ENCODE assay signal across 1 fruit fly cellular context in the genomic region with DNA sequence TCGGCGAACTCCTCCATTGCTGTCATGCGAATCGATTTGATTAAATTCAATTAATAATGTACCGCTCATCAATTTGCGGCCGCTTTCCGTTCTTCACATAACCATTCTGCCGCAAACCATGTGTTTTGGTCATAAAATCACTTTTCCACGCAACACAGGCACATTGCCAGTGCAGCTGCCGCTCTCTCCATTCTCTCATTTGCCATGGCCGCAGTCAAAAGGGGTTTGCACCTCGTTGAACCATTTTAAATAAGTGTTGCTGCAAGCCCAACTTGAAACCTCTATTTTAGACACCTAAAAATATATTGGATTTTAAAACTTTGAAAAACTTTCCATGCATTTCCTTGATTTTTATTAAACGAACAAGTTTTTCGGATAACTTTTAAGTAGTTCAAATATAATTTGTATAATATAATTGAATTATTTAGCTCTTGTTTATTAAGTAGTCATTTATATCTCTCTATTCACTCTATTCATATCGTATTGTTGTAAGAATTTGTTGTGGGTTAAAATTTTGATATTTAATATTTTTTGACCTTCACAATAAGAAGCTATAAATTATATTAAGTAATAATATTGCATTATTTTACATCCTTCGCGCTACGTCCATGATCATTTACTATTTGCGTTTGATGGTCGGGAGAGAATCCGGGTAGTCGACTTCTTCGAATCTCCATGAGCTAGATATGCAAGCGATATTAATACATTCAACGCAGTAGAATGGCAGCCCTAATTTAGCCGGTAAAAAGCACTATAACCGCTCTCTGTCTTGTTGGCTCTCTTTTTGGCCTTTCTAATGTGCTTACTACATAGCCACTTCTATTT.
TF ChIP-seq lines count a peak whose summit lies in the region.

TSS of gene CG5535 (minus strand) at position 140 of the 825 bp plus-strand sequence.

TF ChIP-seq in whole organism, embryonic, 481 proteins besides CTCF, POLR2A, EP300 and RAD21 (continued from another document and continues in another):
- TF ChIP-seq CG31224 (GFP tag; IDR thresholded peaks at IDR 0.05; lab: Robert Waterston, UW) = peak; percentile 48; the same call in 1 of the 2 replicates
- TF ChIP-seq CG10147 (GFP tag; optimal IDR thresholded peaks at IDR 0.05; lab: Kevin White, UChicago) = peak; percentile 86
- no peak for TF ChIP-seq CG7928 (GFP tag; optimal IDR thresholded peaks at IDR 0.05; lab: Kevin White, UChicago)
- peak; percentile 77 for TF ChIP-seq sob (GFP tag; IDR thresholded peaks at IDR 0.05; lab: Robert Waterston, UW)
- TF ChIP-seq CG6813 (GFP tag; optimal IDR thresholded peaks at IDR 0.05; lab: Kevin White, UChicago) = peak; percentile 71
- TF ChIP-seq tll (GFP tag; optimal IDR thresholded peaks at IDR 0.05; lab: Kevin White, UChicago) = peak in 1 of 2 experiments; percentile 6
- TF ChIP-seq Hr39 (optimal IDR thresholded peaks at IDR 0.05; lab: Kevin White, UChicago) = no peak
- no peak for TF ChIP-seq unc-4 (GFP tag; IDR thresholded peaks at IDR 0.05; lab: Robert Waterston, UW; ENCODE audit: partially characterized antibody)
- peak; percentile 61 for TF ChIP-seq YL-1 (GFP tag; optimal IDR thresholded peaks at IDR 0.05; lab: Kevin White, UChicago)
- peak; percentile 43 for TF ChIP-seq scrt (GFP tag; optimal IDR thresholded peaks at IDR 0.05; lab: Kevin White, UChicago)
- peak; percentile 84 for TF ChIP-seq Nf-YC (tag; optimal IDR thresholded peaks at IDR 0.05; lab: Kevin White, UChicago)
- peak; percentile 69 for TF ChIP-seq Asciz (GFP tag; optimal IDR thresholded peaks at IDR 0.05; lab: Kevin White, UChicago)
- TF ChIP-seq chif (GFP tag; optimal IDR thresholded peaks at IDR 0.05; lab: Kevin White, UChicago) = peak in 1 of 2 experiments; percentile 41
- no peak; the same call in 1 of the 3 replicates for TF ChIP-seq Dbx (GFP tag; IDR thresholded peaks at IDR 0.05; lab: Robert Waterston, UW)
- TF ChIP-seq amos (GFP tag; IDR thresholded peaks at IDR 0.05; lab: Robert Waterston, UW; ENCODE audit: partially characterized antibody) = no peak
- no peak for TF ChIP-seq br (optimal IDR thresholded peaks at IDR 0.05; lab: Kevin White, UChicago)
- peak; percentile 8 for TF ChIP-seq CG17802 (tag; optimal IDR thresholded peaks at IDR 0.05; lab: Kevin White, UChicago)
- peak; percentile 80 for TF ChIP-seq CG17385 (GFP tag; optimal IDR thresholded peaks at IDR 0.05; lab: Kevin White, UChicago)
- no peak for TF ChIP-seq HLH4C (GFP tag; IDR thresholded peaks at IDR 0.05; lab: Robert Waterston, UW; ENCODE audit: partially characterized antibody)
- TF ChIP-seq tx (GFP tag; optimal IDR thresholded peaks at IDR 0.05; lab: Kevin White, UChicago) = no peak
- TF ChIP-seq fd102C (GFP tag; optimal IDR thresholded peaks at IDR 0.05; lab: Kevin White, UChicago) = peak; percentile 24
- TF ChIP-seq ERR (GFP tag; optimal IDR thresholded peaks at IDR 0.05; lab: Kevin White, UChicago) = peak; percentile 47
- TF ChIP-seq pan (optimal IDR thresholded peaks at IDR 0.05; lab: Kevin White, UChicago) = no peak
- peak in 1 of 2 experiments; percentile 61 for TF ChIP-seq pan (GFP tag; optimal IDR thresholded peaks at IDR 0.05 in 1 of 2, IDR thresholded peaks at IDR 0.05 in 1 of 2)
- TF ChIP-seq fd64A (GFP tag; optimal IDR thresholded peaks at IDR 0.05; lab: Kevin White, UChicago) = no peak
- TF ChIP-seq CG11723 (GFP tag; optimal IDR thresholded peaks at IDR 0.05; lab: Kevin White, UChicago) = peak; percentile 78
- peak in 1 of 2 experiments; percentile 82 for TF ChIP-seq Hr51 (GFP tag; optimal IDR thresholded peaks at IDR 0.05; lab: Kevin White, UChicago)
- TF ChIP-seq Pdp1 (GFP tag; optimal IDR thresholded peaks at IDR 0.05; lab: Kevin White, UChicago) = peak; percentile 45 to 80
- TF ChIP-seq Ets65A (GFP tag; lab: Kevin White, UChicago) = peak; percentile 86
- TF ChIP-seq lmd (GFP tag; IDR thresholded peaks at IDR 0.05; lab: Robert Waterston, UW) = peak; percentile 67
- no peak for TF ChIP-seq Bdp1 (GFP tag; optimal IDR thresholded peaks at IDR 0.05; lab: Kevin White, UChicago)
- TF ChIP-seq rib (GFP tag; IDR thresholded peaks at IDR 0.05; lab: Robert Waterston, UW) = peak; percentile 38
- peak; percentile 24 for TF ChIP-seq CG1647 (GFP tag; optimal IDR thresholded peaks at IDR 0.05; lab: Kevin White, UChicago)
- TF ChIP-seq CG11093 (GFP tag; IDR thresholded peaks at IDR 0.05; lab: Robert Waterston, UW) = peak; percentile 67
- TF ChIP-seq dmrt99B (tag; optimal IDR thresholded peaks at IDR 0.05; lab: Kevin White, UChicago) = peak; percentile 85
- TF ChIP-seq toy (GFP tag; IDR thresholded peaks at IDR 0.05; lab: Robert Waterston, UW) = no peak; the same call in 1 of the 2 replicates
- TF ChIP-seq nau (GFP tag; optimal IDR thresholded peaks at IDR 0.05; lab: Kevin White, UChicago) = no peak
- peak; percentile 76 for TF ChIP-seq Six4 (GFP tag; optimal IDR thresholded peaks at IDR 0.05; lab: Kevin White, UChicago)
- TF ChIP-seq bab2 (GFP tag; optimal IDR thresholded peaks at IDR 0.05; lab: Kevin White, UChicago) = peak; percentile 41
- TF ChIP-seq CG6683 (GFP tag; optimal IDR thresholded peaks at IDR 0.05; lab: Kevin White, UChicago) = peak; percentile 33
- no peak for TF ChIP-seq CG4360 (GFP tag; IDR thresholded peaks at IDR 0.05; lab: Robert Waterston, UW)
- TF ChIP-seq CG3995 (GFP tag; optimal IDR thresholded peaks at IDR 0.05; lab: Kevin White, UChicago) = no peak
- peak; percentile 36 for TF ChIP-seq psq (GFP tag; optimal IDR thresholded peaks at IDR 0.05; lab: Kevin White, UChicago)
- TF ChIP-seq CG7357 (GFP tag; IDR thresholded peaks at IDR 0.05; lab: Robert Waterston, UW) = peak; percentile 53; the same call in 2 of the 3 replicates
- no peak for TF ChIP-seq bowl (GFP tag; IDR thresholded peaks at IDR 0.05; lab: Robert Waterston, UW)
- no peak for TF ChIP-seq CG7271 (tag; optimal IDR thresholded peaks at IDR 0.05; lab: Kevin White, UChicago)
- TF ChIP-seq Neu2 (GFP tag; optimal IDR thresholded peaks at IDR 0.05; lab: Kevin White, UChicago; ENCODE audit: borderline replicate concordance) = no peak
- no peak for TF ChIP-seq tna (GFP tag; IDR thresholded peaks at IDR 0.05; lab: Robert Waterston, UW; ENCODE audit: partially characterized antibody)
- TF ChIP-seq gcm (GFP tag; optimal IDR thresholded peaks at IDR 0.05; lab: Kevin White, UChicago) = peak; percentile 68
- TF ChIP-seq unpg (GFP tag; optimal IDR thresholded peaks at IDR 0.05; lab: Kevin White, UChicago) = peak; percentile 76
- peak; percentile 61 for TF ChIP-seq CG18011 (GFP tag; optimal IDR thresholded peaks at IDR 0.05; lab: Kevin White, UChicago)
- peak; percentile 43 for TF ChIP-seq CG31365 (tag; optimal IDR thresholded peaks at IDR 0.05; lab: Kevin White, UChicago)
- TF ChIP-seq cad (GFP tag; optimal IDR thresholded peaks at IDR 0.05; lab: Kevin White, UChicago) = no peak
- TF ChIP-seq CG9609 (GFP tag; optimal IDR thresholded peaks at IDR 0.05; lab: Kevin White, UChicago) = peak; percentile 25
- peak; percentile 74 for TF ChIP-seq CG5953 (GFP tag; IDR thresholded peaks at IDR 0.05; lab: Robert Waterston, UW)
- peak; percentile 79 for TF ChIP-seq CG33557 (GFP tag; optimal IDR thresholded peaks at IDR 0.05; lab: Kevin White, UChicago)
- TF ChIP-seq kah (GFP tag; optimal IDR thresholded peaks at IDR 0.05; lab: Kevin White, UChicago) = no peak
- TF ChIP-seq repo (GFP tag; optimal IDR thresholded peaks at IDR 0.05; lab: Kevin White, UChicago) = no peak
- TF ChIP-seq B-H2 (GFP tag; optimal IDR thresholded peaks at IDR 0.05; lab: Kevin White, UChicago) = peak; percentile 0
- peak; percentile 84 for TF ChIP-seq CG1603 (tag; optimal IDR thresholded peaks at IDR 0.05; lab: Kevin White, UChicago)
- peak; percentile 48 for TF ChIP-seq Fer3 (tag; optimal IDR thresholded peaks at IDR 0.05; lab: Kevin White, UChicago)
- peak; percentile 79 for TF ChIP-seq chm (GFP tag; IDR thresholded peaks at IDR 0.05; lab: Robert Waterston, UW)
- TF ChIP-seq lilli (GFP tag; optimal IDR thresholded peaks at IDR 0.05; lab: Kevin White, UChicago) = peak; percentile 64
- TF ChIP-seq Side (GFP tag; optimal IDR thresholded peaks at IDR 0.05; lab: Kevin White, UChicago) = peak; percentile 64
- TF ChIP-seq ham (GFP tag; IDR thresholded peaks at IDR 0.05; lab: Robert Waterston, UW) = no peak
- TF ChIP-seq schlank (tag; optimal IDR thresholded peaks at IDR 0.05; lab: Kevin White, UChicago) = peak; percentile 65
- TF ChIP-seq hbn (GFP tag; IDR thresholded peaks at IDR 0.05; lab: Robert Waterston, UW; ENCODE audit: partially characterized antibody) = no peak
- no peak for TF ChIP-seq CG17568 (GFP tag; optimal IDR thresholded peaks at IDR 0.05; lab: Kevin White, UChicago)
- TF ChIP-seq croc (GFP tag; conservative IDR thresholded peaks at IDR 0.05; lab: Robert Waterston, UW) = peak; percentile 67; the same call in 1 of the 3 replicates
- no peak for TF ChIP-seq btn (GFP tag; optimal IDR thresholded peaks at IDR 0.05; lab: Kevin White, UChicago)
- peak; percentile 59 for TF ChIP-seq zen (tag; optimal IDR thresholded peaks at IDR 0.05; lab: Kevin White, UChicago)
- TF ChIP-seq CG34224 (GFP tag; IDR thresholded peaks at IDR 0.05; lab: Robert Waterston, UW; ENCODE audit: partially characterized antibody) = 0 out of 3 replicates have a peak, but pooled peaks have one; percentile 14
- no peak for TF ChIP-seq CG14965 (GFP tag; optimal IDR thresholded peaks at IDR 0.05; lab: Kevin White, UChicago; ENCODE audit: borderline replicate concordance)
- TF ChIP-seq CG1832 (GFP tag; optimal IDR thresholded peaks at IDR 0.05; lab: Kevin White, UChicago) = no peak
- TF ChIP-seq MBD-R2 (GFP tag; IDR thresholded peaks at IDR 0.05; lab: Robert Waterston, UW) = peak; percentile 27; the same call in 1 of the 2 replicates
- TF ChIP-seq dpn (GFP tag; optimal IDR thresholded peaks at IDR 0.05; lab: Kevin White, UChicago) = peak; percentile 20 to 75
- TF ChIP-seq NfI (GFP tag; optimal IDR thresholded peaks at IDR 0.05; lab: Kevin White, UChicago) = peak; percentile 78
- peak; percentile 76 for TF ChIP-seq fd96Cb (tag; optimal IDR thresholded peaks at IDR 0.05; lab: Kevin White, UChicago)
- TF ChIP-seq HHEX (GFP tag; optimal IDR thresholded peaks at IDR 0.05; lab: Kevin White, UChicago) = peak; percentile 66
- peak; percentile 90 for TF ChIP-seq gem (tag; optimal IDR thresholded peaks at IDR 0.05; lab: Kevin White, UChicago)
- TF ChIP-seq Dref (GFP tag; IDR thresholded peaks at IDR 0.05; lab: Robert Waterston, UW) = no peak
- no peak for TF ChIP-seq CG15479 (GFP tag; optimal IDR thresholded peaks at IDR 0.05; lab: Kevin White, UChicago)
- peak; percentile 58 for TF ChIP-seq CG9215 (GFP tag; IDR thresholded peaks at IDR 0.05; lab: Robert Waterston, UW)
- TF ChIP-seq pros (GFP tag; optimal IDR thresholded peaks at IDR 0.05; lab: Kevin White, UChicago) = peak; percentile 63
- no peak for TF ChIP-seq Dad (GFP tag; optimal IDR thresholded peaks at IDR 0.05; lab: Kevin White, UChicago)
- TF ChIP-seq CG4404 (GFP tag; IDR thresholded peaks at IDR 0.05; lab: Robert Waterston, UW) = peak; percentile 25; the same call in 1 of the 2 replicates
- peak; percentile 90 for TF ChIP-seq CG18619 (GFP tag; optimal IDR thresholded peaks at IDR 0.05; lab: Kevin White, UChicago)
- peak; percentile 71 for TF ChIP-seq sug (tag; optimal IDR thresholded peaks at IDR 0.05; lab: Kevin White, UChicago)
- no peak for TF ChIP-seq CG8089 (GFP tag; optimal IDR thresholded peaks at IDR 0.05; lab: Kevin White, UChicago)
- TF ChIP-seq slou (GFP tag; optimal IDR thresholded peaks at IDR 0.05; lab: Kevin White, UChicago) = peak; percentile 66
- TF ChIP-seq BtbVII (GFP tag; optimal IDR thresholded peaks at IDR 0.05; lab: Kevin White, UChicago) = peak; percentile 79
- peak; percentile 56 for TF ChIP-seq Hsf (GFP tag; optimal IDR thresholded peaks at IDR 0.05; lab: Kevin White, UChicago)
- TF ChIP-seq yki (optimal IDR thresholded peaks at IDR 0.05; lab: Kevin White, UChicago) = no peak
- peak; percentile 94 for TF ChIP-seq tio (GFP tag; optimal IDR thresholded peaks at IDR 0.05; lab: Kevin White, UChicago)
- TF ChIP-seq Gug (GFP tag; IDR thresholded peaks at IDR 0.05; lab: Robert Waterston, UW) = peak; percentile 82
- TF ChIP-seq CG13123 (GFP tag; optimal IDR thresholded peaks at IDR 0.05; lab: Kevin White, UChicago) = no peak
- peak; percentile 54 for TF ChIP-seq HLHmδ (GFP tag; optimal IDR thresholded peaks at IDR 0.05; lab: Kevin White, UChicago)
- peak in 1 of 2 experiments; percentile 77 for TF ChIP-seq Hr78 (GFP tag; optimal IDR thresholded peaks at IDR 0.05; lab: Kevin White, UChicago)
- peak; percentile 49 for TF ChIP-seq Taf1 (GFP tag; IDR thresholded peaks at IDR 0.05; lab: Robert Waterston, UW)
- TF ChIP-seq CG31441 (GFP tag; IDR thresholded peaks at IDR 0.05; lab: Robert Waterston, UW) = peak; percentile 89
- no peak; the same call in 1 of the 2 replicates for TF ChIP-seq gt (GFP tag; IDR thresholded peaks at IDR 0.05; lab: Robert Waterston, UW)
- peak; percentile 45 for TF ChIP-seq Deaf1 (tag; optimal IDR thresholded peaks at IDR 0.05; lab: Kevin White, UChicago)
- peak; percentile 9 for TF ChIP-seq trem (tag; optimal IDR thresholded peaks at IDR 0.05; lab: Kevin White, UChicago)
- TF ChIP-seq Oaz (GFP tag; IDR thresholded peaks at IDR 0.05; lab: Robert Waterston, UW) = peak; percentile 47
- TF ChIP-seq CG15601 (tag; optimal IDR thresholded peaks at IDR 0.05; lab: Kevin White, UChicago) = peak; percentile 82
- no peak for TF ChIP-seq ato (GFP tag; IDR thresholded peaks at IDR 0.05; lab: Robert Waterston, UW; ENCODE audit: partially characterized antibody)
- peak; percentile 58; the same call in 2 of the 3 replicates for TF ChIP-seq gce (GFP tag; IDR thresholded peaks at IDR 0.05; lab: Robert Waterston, UW)
- TF ChIP-seq CG15696 (tag; optimal IDR thresholded peaks at IDR 0.05; lab: Kevin White, UChicago) = peak; percentile 61
- peak; percentile 80 for TF ChIP-seq CG3281 (GFP tag; optimal IDR thresholded peaks at IDR 0.05; lab: Kevin White, UChicago)
- TF ChIP-seq CG4328 (GFP tag; optimal IDR thresholded peaks at IDR 0.05; lab: Kevin White, UChicago) = peak; percentile 73
- no peak for TF ChIP-seq emc (GFP tag; optimal IDR thresholded peaks at IDR 0.05; lab: Kevin White, UChicago)
- TF ChIP-seq fru (optimal IDR thresholded peaks at IDR 0.05; lab: Kevin White, UChicago) = no peak
- TF ChIP-seq CG14667 (GFP tag; IDR thresholded peaks at IDR 0.05; lab: Robert Waterston, UW) = peak; percentile 49
- peak; percentile 88 for TF ChIP-seq row (GFP tag; IDR thresholded peaks at IDR 0.05; lab: Robert Waterston, UW)
- TF ChIP-seq CG10274 (GFP tag; optimal IDR thresholded peaks at IDR 0.05; lab: Kevin White, UChicago) = no peak
- TF ChIP-seq Lpt (GFP tag; optimal IDR thresholded peaks at IDR 0.05; lab: Kevin White, UChicago) = no peak
- 0 out of 2 replicates have a peak, but pooled peaks have one; percentile 51 for TF ChIP-seq wor (GFP tag; IDR thresholded peaks at IDR 0.05; lab: Robert Waterston, UW)
- TF ChIP-seq CG13424 (tag; optimal IDR thresholded peaks at IDR 0.05; lab: Kevin White, UChicago) = peak; percentile 91
- TF ChIP-seq exex (tag; optimal IDR thresholded peaks at IDR 0.05; lab: Kevin White, UChicago) = peak; percentile 24
